Fruit fly (Drosophila melanogaster) whole organism, prepupa: ENCODE results near the gene SPARC.

Source experiments
- Blimp-1 ChIP-seq: fragments of 200-800 bp; sonication (Bioruptor generic); optimal IDR thresholded peaks from 3 replicates; lab custom pipeline; 2017; ENCODE audit warnings: missing biosample characterization, missing genetic modification characterization, mild to moderate bottlenecking, moderate library complexity, missing genetic modification reagents
- CG11902 ChIP-seq: fragments of 200-800 bp; sonication (Bioruptor generic); optimal IDR thresholded peaks from 3 replicates; lab custom pipeline; 2016; ENCODE audit warnings: missing biosample characterization, missing genetic modification characterization
- CG34406 ChIP-seq: fragments of 200-800 bp; sonication (Bioruptor generic); optimal IDR thresholded peaks from 3 replicates; lab custom pipeline; 2016; ENCODE audit warnings: missing biosample characterization, missing genetic modification characterization
- CG8632 ChIP-seq: fragments of 200-800 bp; sonication (Bioruptor generic); optimal IDR thresholded peaks from 3 replicates; lab custom pipeline; 2016; ENCODE audit warnings: missing biosample characterization, missing genetic modification characterization
- Gug ChIP-seq: fragments of 200-800 bp; sonication (Bioruptor generic); IDR thresholded peaks from 2 replicates; pipeline ENCODE4 v1.3.6; 2022; ENCODE audit warnings: missing biosample characterization, missing genetic modification characterization
- Hr39 ChIP-seq: fragments of 200-800 bp; sonication (Bioruptor generic); optimal IDR thresholded peaks from 2 replicates; lab custom pipeline; 2016; ENCODE audit warnings: missing biosample characterization, missing genetic modification characterization
- OdsH ChIP-seq: fragments of 200-800 bp; sonication (Bioruptor generic); optimal IDR thresholded peaks from 3 replicates; lab custom pipeline; 2016; ENCODE audit warnings: missing biosample characterization, missing genetic modification characterization
- Smox ChIP-seq: fragments of 200-800 bp; sonication (Bioruptor generic); optimal IDR thresholded peaks from 3 replicates; lab custom pipeline; 2016; ENCODE audit warnings: missing biosample characterization, missing genetic modification characterization
- net ChIP-seq: fragments of 200-800 bp; sonication (Bioruptor generic); optimal IDR thresholded peaks from 3 replicates; lab custom pipeline; 2016; ENCODE audit warnings: missing biosample characterization, missing genetic modification characterization
- pdm3 ChIP-seq: fragments of 200-800 bp; sonication (Bioruptor generic); optimal IDR thresholded peaks from 3 replicates; lab custom pipeline; 2016; ENCODE audit warnings: missing biosample characterization, missing genetic modification characterization
- topi ChIP-seq: fragments of 200-800 bp; sonication (Bioruptor generic); optimal IDR thresholded peaks from 3 replicates; lab custom pipeline; 2016; ENCODE audit warnings: missing biosample characterization, missing genetic modification characterization

DNA sequence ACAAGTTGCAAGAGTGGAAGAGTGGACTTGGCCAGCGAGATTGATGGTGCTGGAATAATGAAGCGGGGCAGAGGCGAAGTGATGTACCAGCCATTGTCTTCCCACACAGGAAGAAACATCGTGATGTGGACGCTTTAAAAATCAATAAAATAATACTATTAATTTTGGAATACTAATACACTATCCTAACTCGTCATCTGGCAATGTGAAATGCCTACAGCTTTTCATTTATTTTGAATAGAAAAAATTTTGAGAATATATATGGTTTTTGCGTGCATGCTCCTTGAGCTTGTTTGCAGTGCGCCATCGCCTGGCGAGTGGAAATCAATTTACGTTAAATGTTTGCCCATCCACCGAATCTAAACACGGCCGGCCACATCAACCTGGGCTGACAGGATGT is 39.9 kb downstream of the SPARC start:
- TF ChIP-seq OdsH (GFP tag; lab: Kevin White, UChicago) (peak; percentile 60), CG11902 (GFP tag; lab: Kevin White, UChicago) (no peak), Hr39 (GFP tag; lab: Kevin White, UChicago) (no peak), pdm3 (GFP tag; lab: Kevin White, UChicago) (peak; percentile 62), Gug (GFP tag; lab: Robert Waterston, UW) (peak; percentile 34; the same call in 1 of the 2 replicates), Blimp-1 (GFP tag; lab: Kevin White, UChicago) (no peak), CG34406 (GFP tag; lab: Kevin White, UChicago) (peak; percentile 14), topi (peak; percentile 3), CG8632 (GFP tag; lab: Kevin White, UChicago) (peak; percentile 29), Smox (GFP tag; lab: Kevin White, UChicago) (no peak), net (peak; percentile 39)
